Comparison of ENCODE assay signal across 5 fruit fly cellular contexts in genomic region chr3L:15514405-15514804, dm6.
TF ChIP-seq lines count a peak whose summit lies in the region.

No protein-coding gene starts in this region.

- TF ChIP-seq CTCF in whole organism, embryonic (GFP tag; optimal IDR thresholded peaks at IDR 0.05; lab: Kevin White, UChicago), result no peak

TF ChIP-seq in whole organism, adult, 20 proteins besides CTCF, POLR2A, EP300 and RAD21:
- peak; percentile 98 for TF ChIP-seq Mnt (GFP tag; optimal IDR thresholded peaks at IDR 0.05; lab: Kevin White, UChicago)
- TF ChIP-seq tj (GFP tag; optimal IDR thresholded peaks at IDR 0.05; lab: Kevin White, UChicago), result peak; percentile 58
- no peak for TF ChIP-seq Hr96 (GFP tag; optimal IDR thresholded peaks at IDR 0.05; lab: Kevin White, UChicago)

TF ChIP-seq in whole organism, embryonic, 481 proteins besides CTCF, POLR2A, EP300 and RAD21 (continues in another document):
- TF ChIP-seq Hr51 (GFP tag; optimal IDR thresholded peaks at IDR 0.05; lab: Kevin White, UChicago) (no peak), Elba2 (GFP tag; optimal IDR thresholded peaks at IDR 0.05; lab: Kevin White, UChicago) (no peak), CG10321 (GFP tag; IDR thresholded peaks at IDR 0.05; lab: Robert Waterston, UW) (0 out of 2 replicates have a peak, but pooled peaks have one; percentile 45), grn (GFP tag; optimal IDR thresholded peaks at IDR 0.05; lab: Kevin White, UChicago) (peak; percentile 22), CG4854 (GFP tag; optimal IDR thresholded peaks at IDR 0.05; lab: Kevin White, UChicago) (no peak), NFAT (GFP tag; IDR thresholded peaks at IDR 0.05; lab: Robert Waterston, UW) (no peak), kni (GFP tag; optimal IDR thresholded peaks at IDR 0.05; lab: Kevin White, UChicago) (no peak), Pdp1 (GFP tag; optimal IDR thresholded peaks at IDR 0.05; lab: Kevin White, UChicago) (no peak), grau (tag; optimal IDR thresholded peaks at IDR 0.05; lab: Kevin White, UChicago) (no peak), CG2712 (tag; optimal IDR thresholded peaks at IDR 0.05; lab: Kevin White, UChicago) (no peak), CG8388 (GFP tag; optimal IDR thresholded peaks at IDR 0.05; lab: Kevin White, UChicago) (no peak), Spps (tag; optimal IDR thresholded peaks at IDR 0.05; lab: Kevin White, UChicago) (no peak), chm (GFP tag; IDR thresholded peaks at IDR 0.05; lab: Robert Waterston, UW) (peak; percentile 22; the same call in 1 of the 2 replicates), CG9727 (GFP tag; optimal IDR thresholded peaks at IDR 0.05; lab: Kevin White, UChicago) (no peak), nmo (GFP tag; optimal IDR thresholded peaks at IDR 0.05; lab: Kevin White, UChicago) (no peak), lab (GFP tag; optimal IDR thresholded peaks at IDR 0.05; lab: Kevin White, UChicago) (peak; percentile 49), CG10979 (tag; optimal IDR thresholded peaks at IDR 0.05; lab: Kevin White, UChicago) (no peak), ac (GFP tag; optimal IDR thresholded peaks at IDR 0.05; lab: Kevin White, UChicago) (no peak), D19B (GFP tag; optimal IDR thresholded peaks at IDR 0.05; lab: Kevin White, UChicago) (no peak), croc (GFP tag; conservative IDR thresholded peaks at IDR 0.05; lab: Robert Waterston, UW) (no peak), gem (tag; optimal IDR thresholded peaks at IDR 0.05; lab: Kevin White, UChicago) (no peak), cato (GFP tag; optimal IDR thresholded peaks at IDR 0.05; lab: Kevin White, UChicago; ENCODE audit: borderline replicate concordance) (no peak)

TF ChIP-seq in whole organism, prepupa, 60 proteins besides CTCF, POLR2A, EP300 and RAD21 (continues in another document):
- TF ChIP-seq salr (GFP tag; optimal IDR thresholded peaks at IDR 0.05; lab: Kevin White, UChicago) (no peak), acj6 (GFP tag; optimal IDR thresholded peaks at IDR 0.05; lab: Kevin White, UChicago) (no peak), CG6808 (GFP tag; optimal IDR thresholded peaks at IDR 0.05; lab: Kevin White, UChicago) (no peak), topi (GFP tag; optimal IDR thresholded peaks at IDR 0.05; lab: Kevin White, UChicago) (no peak), ss (GFP tag; optimal IDR thresholded peaks at IDR 0.05; lab: Kevin White, UChicago) (no peak), CG4318 (GFP tag; optimal IDR thresholded peaks at IDR 0.05; lab: Kevin White, UChicago) (no peak), CG6163 (GFP tag; IDR thresholded peaks at IDR 0.05; lab: Robert Waterston, UW) (no peak; the same call in 2 of the 3 replicates), lz (GFP tag; optimal IDR thresholded peaks at IDR 0.05; lab: Kevin White, UChicago) (no peak), fd59A (GFP tag; optimal IDR thresholded peaks at IDR 0.05; lab: Kevin White, UChicago) (no peak), CG15336 (GFP tag; IDR thresholded peaks at IDR 0.05; lab: Robert Waterston, UW) (peak; percentile 48; the same call in 1 of the 2 replicates), CG6792 (GFP tag; optimal IDR thresholded peaks at IDR 0.05; lab: Kevin White, UChicago) (no peak), eg (GFP tag; IDR thresholded peaks at IDR 0.05; lab: Robert Waterston, UW) (no peak), CG3919 (GFP tag; optimal IDR thresholded peaks at IDR 0.05; lab: Kevin White, UChicago) (no peak), CG11902 (GFP tag; optimal IDR thresholded peaks at IDR 0.05; lab: Kevin White, UChicago) (no peak), CG34406 (GFP tag; optimal IDR thresholded peaks at IDR 0.05; lab: Kevin White, UChicago) (no peak), CG11294 (GFP tag; IDR thresholded peaks at IDR 0.05; lab: Robert Waterston, UW) (no peak), CG8119 (GFP tag; IDR thresholded peaks at IDR 0.05; lab: Robert Waterston, UW) (peak; percentile 29; the same call in 1 of the 3 replicates), Eip78C (GFP tag; lab: Kevin White, UChicago) (peak; percentile 65), CG11762 (GFP tag; optimal IDR thresholded peaks at IDR 0.05; lab: Kevin White, UChicago; ENCODE audit: insufficient read depth) (no peak), CG6854 (GFP tag; optimal IDR thresholded peaks at IDR 0.05; lab: Kevin White, UChicago) (peak; percentile 44), Eip93F (GFP tag; optimal IDR thresholded peaks at IDR 0.05; lab: Kevin White, UChicago) (no peak), vri (GFP tag; optimal IDR thresholded peaks at IDR 0.05; lab: Kevin White, UChicago) (peak; percentile 66), Sox15 (GFP tag; optimal IDR thresholded peaks at IDR 0.05; lab: Kevin White, UChicago) (no peak), CG7368 (GFP tag; optimal IDR thresholded peaks at IDR 0.05; lab: Kevin White, UChicago) (no peak)

TF ChIP-seq in whole organism, pupa, 21 proteins besides CTCF, POLR2A, EP300 and RAD21:
- TF ChIP-seq CG32121 (GFP tag; IDR thresholded peaks at IDR 0.05; lab: Robert Waterston, UW) (peak; percentile 43; the same call in 1 of the 2 replicates), rn (GFP tag; IDR thresholded peaks at IDR 0.05; lab: Robert Waterston, UW) (no peak), CG8301 (tag; optimal IDR thresholded peaks at IDR 0.05; lab: Kevin White, UChicago) (no peak), CG17806 (tag; optimal IDR thresholded peaks at IDR 0.05; lab: Kevin White, UChicago) (no peak), CG10348 (GFP tag; IDR thresholded peaks at IDR 0.05; lab: Robert Waterston, UW) (no peak), CG13204 (GFP tag; optimal IDR thresholded peaks at IDR 0.05; lab: Kevin White, UChicago) (no peak), Ets98B (GFP tag; IDR thresholded peaks at IDR 0.05; lab: Robert Waterston, UW) (no peak; the same call in 1 of the 2 replicates), fd96Ca (GFP tag; IDR thresholded peaks at IDR 0.05; lab: Robert Waterston, UW) (no peak), CG8159 (tag; optimal IDR thresholded peaks at IDR 0.05; lab: Kevin White, UChicago) (no peak), D1 (tag; optimal IDR thresholded peaks at IDR 0.05; lab: Kevin White, UChicago) (no peak), CG12605 (GFP tag; IDR thresholded peaks at IDR 0.05; lab: Robert Waterston, UW) (peak; percentile 60), EcR (GFP tag; optimal IDR thresholded peaks at IDR 0.05; lab: Kevin White, UChicago) (peak; percentile 83)

TF ChIP-seq in whole organism, wandering third instar larva, 38 proteins besides CTCF, POLR2A, EP300 and RAD21:
- TF ChIP-seq Hr83 (GFP tag; optimal IDR thresholded peaks at IDR 0.05; lab: Kevin White, UChicago; ENCODE audit: poor library complexity, severe bottlenecking) (peak; percentile 69), Rel (GFP tag; optimal IDR thresholded peaks at IDR 0.05; lab: Kevin White, UChicago) (no peak), Rel (tag; optimal IDR thresholded peaks at IDR 0.05; lab: Kevin White, UChicago) (peak; percentile 33), Sp1 (GFP tag; optimal IDR thresholded peaks at IDR 0.05; lab: Kevin White, UChicago) (peak; percentile 28), Abd-B (GFP tag; optimal IDR thresholded peaks at IDR 0.05; lab: Kevin White, UChicago) (no peak), h (GFP tag; optimal IDR thresholded peaks at IDR 0.05; lab: Kevin White, UChicago) (peak; percentile 37), pan (optimal IDR thresholded peaks at IDR 0.05; lab: Kevin White, UChicago) (no peak), dl (GFP tag; optimal IDR thresholded peaks at IDR 0.05; lab: Kevin White, UChicago; ENCODE audit: insufficient read depth in 1 of 2, partially characterized antibody in 2 of 2) (peak; percentile 95 to 97), Myc (optimal IDR thresholded peaks at IDR 0.05; lab: Kevin White, UChicago) (no peak), psq (GFP tag; optimal IDR thresholded peaks at IDR 0.05; lab: Kevin White, UChicago) (peak; percentile 23), woc (GFP tag; optimal IDR thresholded peaks at IDR 0.05; lab: Kevin White, UChicago) (no peak), Jra (GFP tag; optimal IDR thresholded peaks at IDR 0.05; lab: Kevin White, UChicago) (no peak), Dif (GFP tag; optimal IDR thresholded peaks at IDR 0.05; lab: Kevin White, UChicago; ENCODE audit: partially characterized antibody) (peak; percentile 98), br (GFP tag; optimal IDR thresholded peaks at IDR 0.05; lab: Kevin White, UChicago) (peak; percentile 7), sv (GFP tag; optimal IDR thresholded peaks at IDR 0.05; lab: Kevin White, UChicago) (no peak), CG32264 (GFP tag; optimal IDR thresholded peaks at IDR 0.05; lab: Kevin White, UChicago) (peak; percentile 13), sage (GFP tag; optimal IDR thresholded peaks at IDR 0.05; lab: Kevin White, UChicago) (peak; percentile 31), lola (GFP tag; optimal IDR thresholded peaks at IDR 0.05; lab: Kevin White, UChicago) (no peak)
